Fruit fly (Drosophila melanogaster) whole organism, embryonic: ENCODE data around the gene CG7579.

Experiments used
- CG30020 ChIP-seq: fragments of 200-800 bp; optimal IDR thresholded peaks from 2 replicates; lab custom pipeline; 2019; ENCODE audit warnings: missing biosample characterization, mild to moderate bottlenecking, missing genetic modification characterization, moderate library complexity
- Drgx ChIP-seq: fragments of 200-800 bp; sonication (Bioruptor generic); IDR thresholded peaks from 2 replicates; pipeline ENCODE4 v1.3.6; 2022; ENCODE audit warnings: missing biosample characterization, missing genetic modification characterization
- oc ChIP-seq: fragments of 200-800 bp; sonication (Bioruptor generic); optimal IDR thresholded peaks from 2 replicates; lab custom pipeline; 2018; ENCODE audit warnings: missing biosample characterization, mild to moderate bottlenecking, missing genetic modification characterization, moderate library complexity
- tio ChIP-seq: fragments of 200-800 bp; sonication (Bioruptor generic); optimal IDR thresholded peaks from 2 replicates; lab custom pipeline; 2017; ENCODE audit warnings: missing biosample characterization, missing genetic modification characterization, inconsistent platforms

- no peak for TF ChIP-seq tio (GFP tag; lab: Kevin White, UChicago)
- no peak for TF ChIP-seq oc
- TF ChIP-seq CG30020 (tag; lab: Kevin White, UChicago): no peak
- no peak for TF ChIP-seq Drgx
Observed at dm6 chr3L:15703330-15704119, 20.3 kb upstream of the CG7579 start.
